Worm (Caenorhabditis elegans): Measurements from ENCODE around the gene kin-9.

The kin-9 gene

DNA sequence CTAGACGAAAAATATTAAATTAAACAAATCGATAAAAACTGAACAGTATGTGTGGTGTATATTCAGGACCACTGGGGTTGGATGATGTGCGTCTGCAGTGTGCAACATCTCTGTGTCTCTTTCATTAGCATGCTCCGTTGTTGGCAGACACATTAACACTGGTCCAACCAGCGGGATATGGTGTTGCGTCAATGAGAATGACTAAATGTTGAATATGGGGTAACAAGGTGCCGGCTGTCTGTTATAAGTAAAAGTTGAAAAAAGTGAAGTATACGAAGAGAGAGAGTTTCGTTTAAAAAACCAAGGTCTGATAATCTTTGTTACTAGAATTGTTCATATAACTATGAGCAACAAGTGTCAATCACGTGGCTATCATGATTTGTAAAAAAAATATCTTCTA lies 15.6 kb upstream of the kin-9 start, which contains the start of gene ced-8:
Gene ced-8 (minus strand): TSS at position 101 of the 400 bp plus-strand sequence.
- TF ChIP-seq nhr-11 (tag; optimal IDR thresholded peaks at IDR 0.05) = no peak
- TF ChIP-seq sma-9 (GFP tag; optimal IDR thresholded peaks at IDR 0.05) = no peak
- TF ChIP-seq sma-9 (tag; optimal IDR thresholded peaks at IDR 0.05) = no peak
- TF ChIP-seq gmeb-1 (tag; optimal IDR thresholded peaks at IDR 0.05) = no peak
- TF ChIP-seq sem-4 (tag; optimal IDR thresholded peaks at IDR 0.05) = no peak
- TF ChIP-seq aly-2 (tag; optimal IDR thresholded peaks at IDR 0.05) = no peak
- no peak for TF ChIP-seq C34F6.9 (tag; optimal IDR thresholded peaks at IDR 0.05)
- no peak for TF ChIP-seq egl-27 (tag; optimal IDR thresholded peaks at IDR 0.05)
- no peak for TF ChIP-seq nhr-23 (tag; optimal IDR thresholded peaks at IDR 0.05)
- no peak for TF ChIP-seq ztf-1 (GFP tag; conservative IDR thresholded peaks at IDR 0.05)
- no peak for TF ChIP-seq nhr-10 (tag; optimal IDR thresholded peaks at IDR 0.05)
- no peak for TF ChIP-seq peb-1 (tag; optimal IDR thresholded peaks at IDR 0.05)
- TF ChIP-seq ztf-4 (tag; optimal IDR thresholded peaks at IDR 0.05) = no peak
- no peak for TF ChIP-seq zag-1 (tag; optimal IDR thresholded peaks at IDR 0.05)
- no peak for TF ChIP-seq alr-1 (tag; optimal IDR thresholded peaks at IDR 0.05)
- no peak for TF ChIP-seq lin-11 (tag; optimal IDR thresholded peaks at IDR 0.05)
- no peak for TF ChIP-seq F13H6.1 (tag; optimal IDR thresholded peaks at IDR 0.05)
- TF ChIP-seq nhr-77 (tag; optimal IDR thresholded peaks at IDR 0.05) = no peak
- no peak for TF ChIP-seq R02D3.7 (tag; optimal IDR thresholded peaks at IDR 0.05)

DNA sequence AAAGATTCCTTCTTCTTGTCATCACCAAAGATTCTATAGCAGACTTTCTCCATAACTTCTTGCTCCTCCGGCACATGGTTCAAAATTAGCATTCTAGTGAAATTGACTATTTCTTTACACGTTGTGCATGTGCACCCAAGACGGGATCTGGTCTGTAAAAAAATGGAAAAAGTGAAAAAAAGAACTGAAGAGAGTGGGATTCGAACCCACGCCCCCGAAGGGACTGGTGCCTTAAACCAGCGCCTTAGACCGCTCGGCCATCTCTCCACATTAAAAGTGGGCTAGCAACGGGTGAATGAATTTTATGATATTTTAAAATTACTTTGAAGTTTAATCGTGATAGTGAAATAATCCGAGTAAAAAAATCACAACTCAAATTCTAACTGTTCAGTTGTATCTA lies 14.7 kb upstream of the kin-9 start:
- no peak for TF ChIP-seq sma-9 (GFP tag; optimal IDR thresholded peaks at IDR 0.05)
- TF ChIP-seq sma-9 (tag; optimal IDR thresholded peaks at IDR 0.05) = no peak
- TF ChIP-seq fos-1 (tag; optimal IDR thresholded peaks at IDR 0.05) = peak; percentile 19

DNA sequence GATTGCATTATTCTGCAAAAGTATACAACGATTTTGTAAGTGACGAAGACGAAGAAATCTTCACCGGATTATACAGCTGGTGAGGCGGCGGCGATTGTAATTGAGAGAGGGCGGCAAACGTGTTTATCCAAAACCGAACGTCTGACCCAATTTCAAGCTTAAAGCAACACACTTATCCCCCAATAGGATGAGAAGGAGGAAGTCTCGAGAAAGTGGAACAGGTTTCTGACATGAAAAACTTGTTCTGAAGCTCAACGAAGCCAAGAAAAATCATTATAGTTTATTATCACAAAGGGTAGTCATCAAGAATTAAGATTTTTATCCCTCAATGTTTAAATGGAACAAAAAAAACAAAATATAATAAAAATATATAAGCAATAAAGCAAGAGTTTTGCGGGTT lies 14.1 kb upstream of the kin-9 start, which contains the start of gene spp-13:
Gene spp-13 (minus strand): TSS at position 143 of the 400 bp plus-strand sequence.
- TF ChIP-seq nhr-21 (tag; optimal IDR thresholded peaks at IDR 0.05) (peak; percentile 28), ztf-11 (tag; optimal IDR thresholded peaks at IDR 0.05) (no peak), sem-4 (tag; optimal IDR thresholded peaks at IDR 0.05) (peak; percentile 54), dmd-4 (tag; optimal IDR thresholded peaks at IDR 0.05) (no peak), ama-1 (optimal IDR thresholded peaks at IDR 0.05) (no peak)

DNA sequence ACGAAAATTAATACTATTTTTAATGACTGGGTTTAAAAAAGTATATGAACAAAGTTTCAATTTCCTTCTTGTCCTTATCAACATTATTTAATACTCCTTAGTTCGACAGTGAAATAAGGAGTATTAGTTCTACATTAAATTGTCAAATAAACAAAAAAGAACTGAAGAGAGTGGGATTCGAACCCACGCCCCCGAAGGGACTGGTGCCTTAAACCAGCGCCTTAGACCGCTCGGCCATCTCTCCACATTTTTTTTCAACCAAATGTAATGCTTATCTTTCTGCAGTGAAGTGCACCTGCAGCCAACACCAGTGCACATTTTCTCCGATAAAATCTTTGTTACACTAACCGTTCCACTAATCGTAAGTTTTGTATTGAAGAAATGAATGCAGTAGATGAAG lies 13.2 kb upstream of the kin-9 start:
- TF ChIP-seq sma-9 (GFP tag; optimal IDR thresholded peaks at IDR 0.05) (peak; percentile 18), sma-9 (tag; optimal IDR thresholded peaks at IDR 0.05) (no peak), lsy-2 (tag; optimal IDR thresholded peaks at IDR 0.05) (no peak)

DNA sequence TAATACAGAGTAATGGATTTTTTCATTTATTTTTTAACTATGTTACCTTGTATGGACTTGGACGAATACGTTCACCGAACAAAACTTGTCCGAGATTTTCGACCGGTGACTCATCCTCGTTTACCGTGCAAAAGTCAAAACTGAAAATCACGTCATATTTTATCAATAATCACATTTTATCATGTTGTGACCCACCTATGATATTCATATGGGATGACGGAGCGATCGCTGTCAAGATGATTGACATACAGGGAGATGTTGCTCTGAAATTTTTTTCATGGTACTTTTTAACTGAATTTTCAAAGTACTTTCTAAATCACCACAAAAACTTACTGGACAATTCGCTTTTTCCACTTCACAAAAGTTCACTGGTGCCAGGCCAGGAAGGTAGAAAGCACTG lies 10.9 kb upstream of the kin-9 start:
- TF ChIP-seq C34F6.9 (tag; optimal IDR thresholded peaks at IDR 0.05) (no peak), gmeb-1 (tag; optimal IDR thresholded peaks at IDR 0.05) (no peak), unc-39 (tag; optimal IDR thresholded peaks at IDR 0.05) (no peak), nhr-237 (tag; optimal IDR thresholded peaks at IDR 0.05) (no peak), zag-1 (tag; optimal IDR thresholded peaks at IDR 0.05) (no peak), nhr-23 (tag; optimal IDR thresholded peaks at IDR 0.05) (no peak), alr-1 (tag; optimal IDR thresholded peaks at IDR 0.05) (no peak), ztf-4 (tag; optimal IDR thresholded peaks at IDR 0.05) (no peak), aly-2 (tag; optimal IDR thresholded peaks at IDR 0.05) (no peak), blmp-1 (tag; optimal IDR thresholded peaks at IDR 0.05; ENCODE audit: insufficient read depth) (no peak), nhr-21 (tag; optimal IDR thresholded peaks at IDR 0.05) (no peak), sem-4 (tag; optimal IDR thresholded peaks at IDR 0.05) (no peak)

DNA sequence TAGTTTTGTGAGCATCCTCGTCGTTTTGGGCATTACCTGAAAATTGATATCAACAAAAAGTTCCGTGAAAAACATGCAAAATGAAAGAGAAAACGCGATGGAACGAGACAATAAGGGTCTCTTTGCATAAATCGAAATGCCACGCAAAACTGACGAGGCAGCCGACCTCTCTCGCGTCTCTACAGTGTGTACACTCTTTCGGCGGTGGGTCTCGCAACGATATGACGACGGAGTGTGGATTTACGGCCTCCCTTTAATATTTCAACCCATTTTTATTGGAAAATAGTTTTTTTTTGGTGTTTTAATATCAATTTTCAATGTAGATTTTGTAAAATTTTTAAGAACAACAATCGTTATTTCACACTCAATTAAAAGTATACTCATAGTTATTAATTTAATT lies 10.4 kb upstream of the kin-9 start, which contains the start of gene tag-123:
Gene tag-123 (minus strand): TSS at position 36 of the 400 bp plus-strand sequence.
- no peak for TF ChIP-seq mbf-1 (tag; optimal IDR thresholded peaks at IDR 0.05)
- peak; percentile 99 for TF ChIP-seq crh-2 (tag; optimal IDR thresholded peaks at IDR 0.05)
- TF ChIP-seq nhr-21 (tag; optimal IDR thresholded peaks at IDR 0.05) = peak; percentile 49
- TF ChIP-seq nhr-23 (tag; optimal IDR thresholded peaks at IDR 0.05) = no peak
- TF ChIP-seq Y55F3AM.14 (GFP tag; optimal IDR thresholded peaks at IDR 0.05) = no peak
- TF ChIP-seq ztf-1 (GFP tag; conservative IDR thresholded peaks at IDR 0.05) = no peak
- no peak for TF ChIP-seq peb-1 (tag; optimal IDR thresholded peaks at IDR 0.05)
- TF ChIP-seq nhr-6 (tag; optimal IDR thresholded peaks at IDR 0.05) = no peak
- no peak for TF ChIP-seq ceh-16 (tag; optimal IDR thresholded peaks at IDR 0.05)
- no peak for TF ChIP-seq ceh-82 (tag; optimal IDR thresholded peaks at IDR 0.05)
- TF ChIP-seq elt-3 (tag; optimal IDR thresholded peaks at IDR 0.05) = no peak
- peak; percentile 69 for TF ChIP-seq C34F6.9 (tag; optimal IDR thresholded peaks at IDR 0.05)
- TF ChIP-seq ztf-11 (tag; optimal IDR thresholded peaks at IDR 0.05) = no peak
- peak; percentile 66 for TF ChIP-seq lin-13 (GFP tag; optimal IDR thresholded peaks at IDR 0.05)
- TF ChIP-seq snpc-4 (tag; optimal IDR thresholded peaks at IDR 0.05) = peak; percentile 62
- no peak for TF ChIP-seq skn-1 (tag; optimal IDR thresholded peaks at IDR 0.05)
- no peak for TF ChIP-seq dmd-4 (tag; optimal IDR thresholded peaks at IDR 0.05)
- peak; percentile 56 for TF ChIP-seq nhr-129 (tag; optimal IDR thresholded peaks at IDR 0.05)
- peak in 1 of 2 experiments; percentile 73 for TF ChIP-seq lsy-2 (tag; optimal IDR thresholded peaks at IDR 0.05)
- TF ChIP-seq sma-9 (GFP tag; optimal IDR thresholded peaks at IDR 0.05) = peak; percentile 50
- TF ChIP-seq sma-9 (tag; optimal IDR thresholded peaks at IDR 0.05) = no peak
- peak; percentile 77 for TF ChIP-seq R02D3.7 (tag; optimal IDR thresholded peaks at IDR 0.05)
- TF ChIP-seq mdl-1 (tag; optimal IDR thresholded peaks at IDR 0.05) = no peak
- peak; percentile 52 for TF ChIP-seq sem-4 (tag; optimal IDR thresholded peaks at IDR 0.05)
- peak; percentile 52 for TF ChIP-seq mab-5 (tag; optimal IDR thresholded peaks at IDR 0.05)
- no peak for TF ChIP-seq alr-1 (tag; optimal IDR thresholded peaks at IDR 0.05)
- no peak for TF ChIP-seq ztf-4 (tag; optimal IDR thresholded peaks at IDR 0.05)
- TF ChIP-seq ama-1 (optimal IDR thresholded peaks at IDR 0.05) = no peak
- no peak for TF ChIP-seq elt-1 (tag; optimal IDR thresholded peaks at IDR 0.05)
- peak; percentile 66 for TF ChIP-seq fos-1 (tag; optimal IDR thresholded peaks at IDR 0.05)

All from whole organism, L2 larva.